Fruit fly (Drosophila melanogaster): ENCODE data around the gene beat-IV.

dm6 chr3R:23629572-23629971, 72.4 kb downstream of the beat-IV start:
- TF ChIP-seq Dll (optimal IDR thresholded peaks at IDR 0.05): no peak
- no peak for TF ChIP-seq CG8478 (optimal IDR thresholded peaks at IDR 0.05)
- no peak for TF ChIP-seq usp (GFP tag; optimal IDR thresholded peaks at IDR 0.05)
- TF ChIP-seq psq (optimal IDR thresholded peaks at IDR 0.05): no peak
- TF ChIP-seq EcR (GFP tag; optimal IDR thresholded peaks at IDR 0.05): no peak
